Worm (Caenorhabditis elegans) whole organism, young adult: ENCODE results near the gene srx-84.

ENCODE experiments used
- C06A6.2 ChIP-seq: fragments of 200-800 bp; sonication (Bioruptor generic); conservative IDR thresholded peaks from 2 replicates; pipeline ENCODE4 v1.3.6; 2022; ENCODE audit warnings: missing genetic modification characterization, missing compliant biosample characterization
- F10E7.11 ChIP-seq: sonication (generic microtip); optimal IDR thresholded peaks from 2 replicates; lab custom pipeline; 2017; ENCODE audit warnings: mild to moderate bottlenecking, missing genetic modification characterization, moderate library complexity, missing compliant biosample characterization
- F39B2.1 ChIP-seq: fragments of 200-800 bp; sonication (Bioruptor generic); IDR thresholded peaks from 2 replicates; pipeline ENCODE4 v1.3.6; 2022; ENCODE audit warnings: missing genetic modification reagents, missing genetic modification characterization, missing compliant biosample characterization
- F57C9.4 ChIP-seq: sonication (generic microtip); optimal IDR thresholded peaks from 2 replicates; lab custom pipeline; 2017; ENCODE audit warnings: mild to moderate bottlenecking, missing genetic modification characterization, missing compliant biosample characterization
- K11D2.4 ChIP-seq: fragments of 200-800 bp; sonication (Bioruptor generic); IDR thresholded peaks from 2 replicates; pipeline ENCODE4 v1.3.6; 2022; ENCODE audit warnings: missing genetic modification reagents, missing genetic modification characterization, missing compliant biosample characterization
- Y79H2A.3 ChIP-seq: fragments of 200-800 bp; sonication (Bioruptor generic); conservative IDR thresholded peaks from 2 replicates; pipeline ENCODE4 v1.3.6; 2022; ENCODE audit warnings: missing genetic modification reagents, missing genetic modification characterization, missing compliant biosample characterization
- Y95B8A.8 ChIP-seq: fragments of 200-800 bp; sonication (Bioruptor generic); IDR thresholded peaks from 2 replicates; pipeline ENCODE4 v1.3.6; 2022; ENCODE audit warnings: missing genetic modification reagents, missing genetic modification characterization, missing compliant biosample characterization
- ama-1 ChIP-seq, 3 experiments: fragments of 150-350 bp in 1 of 3; sonication (generic microtip) in 2 of 3; optimal IDR thresholded peaks; 2 replicates each; lab custom pipeline; 2014 to 2018; ENCODE audit warnings: missing biosample characterization in 2 of 3, missing genetic modification characterization in 2 of 3, missing genetic modification reagents in 2 of 3
- aptf-3 ChIP-seq: fragments of 200-800 bp; sonication (Bioruptor generic); IDR thresholded peaks from 2 replicates; pipeline ENCODE4 v1.3.6; 2022; ENCODE audit warnings: missing genetic modification characterization, missing compliant biosample characterization
- athp-1 ChIP-seq: sonication (generic microtip); optimal IDR thresholded peaks from 2 replicates; lab custom pipeline; 2017; ENCODE audit warnings: mild to moderate bottlenecking, missing genetic modification characterization, missing compliant biosample characterization
- attf-6 ChIP-seq: fragments of 200-800 bp; sonication (Bioruptor generic); IDR thresholded peaks from 2 replicates; pipeline ENCODE4 v1.3.6; 2022; ENCODE audit warnings: missing genetic modification reagents, missing genetic modification characterization, missing compliant biosample characterization
- bed-1 ChIP-seq: fragments of 200-800 bp; sonication (Bioruptor generic); IDR thresholded peaks from 2 replicates; pipeline ENCODE4 v1.3.6; 2022; ENCODE audit warnings: missing genetic modification reagents, missing genetic modification characterization, missing compliant biosample characterization
- bed-2 ChIP-seq: fragments of 200-800 bp; sonication (Bioruptor generic); IDR thresholded peaks from 2 replicates; pipeline ENCODE4 v1.3.6; 2022; ENCODE audit warnings: missing genetic modification reagents, missing genetic modification characterization, missing compliant biosample characterization
- cebp-1 ChIP-seq, 2 experiments: fragments of 200-800 bp in 1 of 2; sonication (Bioruptor generic) in 1 of 2; sonication (generic microtip) in 1 of 2; IDR thresholded peaks in 1 of 2; optimal IDR thresholded peaks in 1 of 2; 2 replicates each; pipeline versions ENCODE4 v1.3.6 to Lab custom; 2017 to 2022; ENCODE audit warnings: missing compliant biosample characterization in 2 of 2, missing genetic modification characterization in 2 of 2, mild to moderate bottlenecking in 1 of 2, missing genetic modification reagents in 1 of 2, moderate library complexity in 1 of 2
- cebp-2 ChIP-seq: fragments of 200-800 bp; sonication (Bioruptor generic); IDR thresholded peaks from 2 replicates; pipeline ENCODE4 v1.3.6; 2022; ENCODE audit warnings: missing genetic modification characterization, missing compliant biosample characterization
- ceh-27 ChIP-seq: fragments of 200-800 bp; sonication (Bioruptor generic); optimal IDR thresholded peaks from 2 replicates; lab custom pipeline; 2018; ENCODE audit warnings: mild to moderate bottlenecking, missing genetic modification characterization, moderate library complexity, missing compliant biosample characterization
- ceh-40 ChIP-seq: fragments of 200-800 bp; sonication (Bioruptor generic); IDR thresholded peaks from 2 replicates; pipeline ENCODE4 v1.3.6; 2022; ENCODE audit warnings: missing genetic modification characterization, missing compliant biosample characterization
- ceh-91 ChIP-seq: fragments of 200-800 bp; sonication (Bioruptor generic); IDR thresholded peaks from 2 replicates; pipeline ENCODE4 v1.3.6; 2022; ENCODE audit warnings: missing genetic modification reagents, missing genetic modification characterization, missing compliant biosample characterization
- die-1 ChIP-seq: sonication (generic microtip); optimal IDR thresholded peaks from 2 replicates; lab custom pipeline; 2016; ENCODE audit warnings: missing genotype, mild to moderate bottlenecking, missing genetic modification characterization, missing compliant biosample characterization
- dpff-1 ChIP-seq: sonication (generic microtip); optimal IDR thresholded peaks from 2 replicates; lab custom pipeline; 2017; ENCODE audit warnings: mild to moderate bottlenecking, missing genetic modification characterization, missing compliant biosample characterization
- dpl-1 ChIP-seq: fragments of 150-350 bp; optimal IDR thresholded peaks from 2 replicates; lab custom pipeline; 2014; ENCODE audit warnings: missing biosample characterization, missing genetic modification reagents, missing genetic modification characterization
- ekl-4 ChIP-seq: fragments of 200-800 bp; sonication (Bioruptor generic); IDR thresholded peaks from 2 replicates; pipeline ENCODE4 v1.3.6; 2022; ENCODE audit warnings: missing genetic modification reagents, missing genetic modification characterization, missing compliant biosample characterization
- hlh-12 ChIP-seq: sonication (generic microtip); optimal IDR thresholded peaks from 2 replicates; lab custom pipeline; 2016; ENCODE audit warnings: missing genetic modification characterization, missing compliant biosample characterization
- hmg-1.2 ChIP-seq: fragments of 200-800 bp; sonication (Bioruptor generic); IDR thresholded peaks from 2 replicates; pipeline ENCODE4 v1.3.6; 2022; ENCODE audit warnings: missing genetic modification reagents, missing genetic modification characterization, missing compliant biosample characterization
- hsf-1 ChIP-seq: fragments of 200-800 bp; sonication (Bioruptor generic); IDR thresholded peaks from 2 replicates; pipeline ENCODE4 v1.3.6; 2022; ENCODE audit warnings: missing genetic modification reagents, missing genetic modification characterization, missing compliant biosample characterization
- let-607 ChIP-seq, 2 experiments: fragments of 200-800 bp in 1 of 2; sonication (Bioruptor generic) in 1 of 2; sonication (generic microtip) in 1 of 2; optimal IDR thresholded peaks; 2 replicates each; lab custom pipeline; 2016 to 2018; ENCODE audit warnings: mild to moderate bottlenecking in 2 of 2, missing compliant biosample characterization in 2 of 2, missing genetic modification characterization in 2 of 2, moderate library complexity in 2 of 2, missing genotype in 1 of 2
- lin-26 ChIP-seq: fragments of 200-800 bp; sonication (Bioruptor generic); IDR thresholded peaks from 2 replicates; pipeline ENCODE4 v1.3.6; 2022; ENCODE audit warnings: missing genetic modification reagents, missing genetic modification characterization, missing compliant biosample characterization
- lin-40 ChIP-seq: sonication (generic microtip); optimal IDR thresholded peaks from 2 replicates; lab custom pipeline; 2016; ENCODE audit warnings: missing genetic modification characterization, mild to moderate bottlenecking, missing compliant biosample characterization, missing genotype, missing genetic modification reagents
- lin-54 ChIP-seq: fragments of 200-800 bp; sonication (Bioruptor generic); optimal IDR thresholded peaks from 2 replicates; lab custom pipeline; 2018; ENCODE audit warnings: mild to moderate bottlenecking, missing genetic modification characterization, missing compliant biosample characterization
- madf-10 ChIP-seq: sonication (generic microtip); optimal IDR thresholded peaks from 2 replicates; lab custom pipeline; 2016; ENCODE audit warnings: mild to moderate bottlenecking, missing genetic modification characterization, missing compliant biosample characterization
- madf-3 ChIP-seq: fragments of 200-800 bp; sonication (Bioruptor generic); IDR thresholded peaks from 2 replicates; pipeline ENCODE4 v1.3.6; 2022; ENCODE audit warnings: missing genetic modification reagents, missing genetic modification characterization, missing compliant biosample characterization
- madf-6 ChIP-seq: fragments of 200-800 bp; sonication (Bioruptor generic); IDR thresholded peaks from 2 replicates; pipeline ENCODE4 v1.3.6; 2022; ENCODE audit warnings: missing genetic modification reagents, missing genetic modification characterization, missing compliant biosample characterization
- mcd-1 ChIP-seq: fragments of 200-800 bp; sonication (Bioruptor generic); IDR thresholded peaks from 2 replicates; pipeline ENCODE4 v1.3.6; 2022; ENCODE audit warnings: missing genetic modification reagents, missing genetic modification characterization, missing compliant biosample characterization
- nhr-120 ChIP-seq: fragments of 200-800 bp; sonication (Bioruptor generic); IDR thresholded peaks from 2 replicates; pipeline ENCODE4 v1.3.6; 2022; ENCODE audit warnings: missing genetic modification characterization, missing compliant biosample characterization
- nhr-27 ChIP-seq: fragments of 200-800 bp; sonication (Bioruptor generic); optimal IDR thresholded peaks from 2 replicates; lab custom pipeline; 2018; ENCODE audit warnings: mild to moderate bottlenecking, missing genetic modification characterization, moderate library complexity, missing compliant biosample characterization
- rcor-1 ChIP-seq: fragments of 200-800 bp; sonication (Bioruptor generic); IDR thresholded peaks from 2 replicates; pipeline ENCODE4 v1.3.6; 2022; ENCODE audit warnings: missing genetic modification reagents, missing genetic modification characterization, missing compliant biosample characterization
- snpc-1.1 ChIP-seq: sonication (generic microtip); optimal IDR thresholded peaks from 2 replicates; lab custom pipeline; 2017; ENCODE audit warnings: missing genetic modification characterization, mild to moderate bottlenecking, missing compliant biosample characterization, antibody characterized with exemption, moderate library complexity, missing genotype, missing genetic modification reagents; ENCODE audit not compliant: insufficient read depth
- somi-1 ChIP-seq: fragments of 200-800 bp; sonication (Bioruptor generic); optimal IDR thresholded peaks from 2 replicates; lab custom pipeline; 2018; ENCODE audit warnings: mild to moderate bottlenecking, missing genetic modification characterization, missing compliant biosample characterization
- sptf-2 ChIP-seq: fragments of 200-800 bp; sonication (Bioruptor generic); optimal IDR thresholded peaks from 2 replicates; lab custom pipeline; 2018; ENCODE audit warnings: mild to moderate bottlenecking, missing genetic modification characterization, missing compliant biosample characterization
- tlf-1 ChIP-seq: fragments of 200-800 bp; sonication (Bioruptor generic); optimal IDR thresholded peaks from 2 replicates; lab custom pipeline; 2018; ENCODE audit warnings: mild to moderate bottlenecking, missing genetic modification characterization, missing compliant biosample characterization
- unc-130 ChIP-seq: sonication (generic microtip); optimal IDR thresholded peaks from 2 replicates; lab custom pipeline; 2016; ENCODE audit warnings: missing genetic modification reagents, missing genetic modification characterization, missing compliant biosample characterization
- unc-62 ChIP-seq: fragments of 150-350 bp; optimal IDR thresholded peaks from 2 replicates; lab custom pipeline; 2014; ENCODE audit warnings: missing biosample characterization, missing genetic modification reagents, missing genetic modification characterization
- ztf-22 ChIP-seq: fragments of 200-800 bp; sonication (Bioruptor generic); optimal IDR thresholded peaks from 2 replicates; lab custom pipeline; 2018; ENCODE audit warnings: mild to moderate bottlenecking, missing genetic modification characterization, moderate library complexity, missing compliant biosample characterization
- ztf-25 ChIP-seq: fragments of 200-800 bp; sonication (Bioruptor generic); IDR thresholded peaks from 2 replicates; pipeline ENCODE4 v1.3.6; 2022; ENCODE audit warnings: missing genetic modification reagents, missing genetic modification characterization, missing compliant biosample characterization
- ztf-28 ChIP-seq: fragments of 200-800 bp; sonication (Bioruptor generic); IDR thresholded peaks from 2 replicates; pipeline ENCODE4 v1.3.6; 2022; ENCODE audit warnings: missing genetic modification reagents, missing genetic modification characterization, missing compliant biosample characterization
- ztf-3 ChIP-seq: fragments of 200-800 bp; sonication (Bioruptor generic); optimal IDR thresholded peaks from 2 replicates; lab custom pipeline; 2018; ENCODE audit warnings: mild to moderate bottlenecking, missing genetic modification characterization, missing compliant biosample characterization
- ztf-6 ChIP-seq: fragments of 200-800 bp; sonication (Bioruptor generic); IDR thresholded peaks from 2 replicates; pipeline ENCODE4 v1.3.6; 2022; ENCODE audit warnings: missing genetic modification reagents, missing genetic modification characterization, missing compliant biosample characterization

The srx-84 gene

DNA sequence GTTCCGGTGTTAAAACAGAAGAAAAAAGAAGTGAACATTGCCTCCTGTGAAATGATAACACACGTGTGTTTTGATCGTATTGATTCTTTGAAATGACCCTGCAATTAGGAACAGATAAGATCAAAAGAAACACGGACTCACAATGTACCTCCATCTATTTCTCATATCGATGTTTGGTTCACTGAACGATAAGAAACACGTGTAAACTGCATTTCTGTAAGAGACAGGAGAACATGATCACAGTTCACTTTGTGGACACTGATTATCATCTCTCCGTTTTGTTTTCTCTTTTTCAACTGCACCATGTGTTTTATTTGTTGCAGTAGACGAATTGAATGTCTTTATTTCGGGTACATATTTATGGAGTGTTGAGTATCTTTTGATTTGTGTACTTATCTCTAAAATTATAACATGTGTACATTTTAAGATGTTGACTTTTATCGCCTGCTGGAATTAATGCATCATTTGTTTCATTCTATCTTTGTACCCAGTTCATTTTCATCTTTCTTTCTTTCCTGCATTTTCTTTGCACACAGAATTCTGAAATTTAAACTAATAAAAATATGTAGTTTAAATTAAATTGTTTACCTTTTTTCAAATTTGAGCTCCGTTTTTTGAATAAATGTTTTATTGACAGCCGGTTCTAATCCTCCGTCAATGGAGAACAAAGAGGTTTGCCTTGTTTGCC is 26.0 kb upstream of the srx-84 start, which contains the start of the genes H12C20.7 and nhr-68 (continued):
- TF ChIP-seq cebp-1 (GFP tag; IDR thresholded peaks at IDR 0.05; lab: Robert Waterston, UW) (peak; percentile 51; the same call in 1 of the 2 replicates), cebp-1 (tag; optimal IDR thresholded peaks at IDR 0.05; lab: Kevin White, UChicago) (peak; percentile 85), snpc-1.1 (tag; lab: Kevin White, UChicago) (no peak), sptf-2 (GFP tag; lab: Kevin White, UChicago) (no peak), ceh-91 (GFP tag; lab: Robert Waterston, UW) (no peak), die-1 (tag; lab: Kevin White, UChicago) (peak; percentile 68), hlh-12 (tag; lab: Kevin White, UChicago) (no peak), ztf-25 (GFP tag; lab: Robert Waterston, UW) (no peak), ama-1 (optimal IDR thresholded peaks at IDR 0.05; lab: Kevin White, UChicago) (no peak), ama-1 (GFP tag; optimal IDR thresholded peaks at IDR 0.05; lab: Kevin White, UChicago) (no peak), nhr-27 (no peak), hsf-1 (GFP tag; lab: Robert Waterston, UW) (no peak), ceh-40 (no peak), lin-40 (peak; percentile 95), tlf-1 (GFP tag; lab: Kevin White, UChicago) (peak; percentile 91), athp-1 (tag; lab: Kevin White, UChicago) (peak; percentile 37), C06A6.2 (GFP tag; lab: Robert Waterston, UW) (peak; percentile 90), dpff-1 (tag; lab: Kevin White, UChicago) (peak; percentile 36), ztf-28 (GFP tag; lab: Robert Waterston, UW) (no peak), Y95B8A.8 (GFP tag; lab: Robert Waterston, UW) (no peak), ztf-22 (peak; percentile 97), F10E7.11 (tag; lab: Kevin White, UChicago) (no peak), bed-1 (no peak), unc-62 (GFP tag; lab: Kevin White, UChicago) (peak; percentile 3), let-607 (tag; optimal IDR thresholded peaks at IDR 0.05; lab: Kevin White, UChicago) (peak; percentile 28 to 76), madf-3 (GFP tag; lab: Robert Waterston, UW) (no peak), attf-6 (GFP tag; lab: Robert Waterston, UW) (no peak), somi-1 (peak; percentile 97), unc-130 (no peak), F39B2.1 (GFP tag; lab: Robert Waterston, UW) (no peak), rcor-1 (GFP tag; lab: Robert Waterston, UW) (0 out of 2 replicates have a peak, but pooled peaks have one; percentile 16), lin-54 (peak; percentile 60), cebp-2 (GFP tag; lab: Robert Waterston, UW) (no peak), mcd-1 (GFP tag; lab: Robert Waterston, UW) (0 out of 2 replicates have a peak, but pooled peaks have one; percentile 21), aptf-3 (GFP tag; lab: Robert Waterston, UW) (no peak), lin-26 (peak; percentile 51; the same call in 1 of the 2 replicates), ceh-27 (GFP tag; lab: Kevin White, UChicago) (peak; percentile 23), ekl-4 (0 out of 2 replicates have a peak, but pooled peaks have one; percentile 37), ztf-6 (GFP tag; lab: Robert Waterston, UW) (no peak), bed-2 (GFP tag; lab: Robert Waterston, UW) (no peak), dpl-1 (GFP tag; lab: Kevin White, UChicago) (no peak), ztf-3 (GFP tag; lab: Kevin White, UChicago) (peak; percentile 50), madf-10 (tag; lab: Kevin White, UChicago) (peak; percentile 85), hmg-1.2 (GFP tag; lab: Robert Waterston, UW) (no peak), madf-6 (GFP tag; lab: Robert Waterston, UW) (no peak), Y79H2A.3 (GFP tag; lab: Robert Waterston, UW) (0 out of 2 replicates have a peak, but pooled peaks have one; percentile 27), K11D2.4 (peak; percentile 76), F57C9.4 (tag; lab: Kevin White, UChicago) (no peak), nhr-120 (GFP tag; lab: Robert Waterston, UW) (no peak)
